Worm (Caenorhabditis elegans) whole organism, early embryonic: ENCODE data around the gene erg-28.

ENCODE experiments used
- ama-1 ChIP-seq: fragments of 150-350 bp; optimal IDR thresholded peaks from 2 replicates; lab custom pipeline; 2014
- ceh-13 ChIP-seq: fragments of 200-800 bp; sonication (Bioruptor generic); optimal IDR thresholded peaks from 2 replicates; lab custom pipeline; 2018; ENCODE audit warnings: mild to moderate bottlenecking, missing genetic modification characterization, missing compliant biosample characterization
- pes-1 ChIP-seq: fragments of 200-800 bp; sonication (Bioruptor generic); IDR thresholded peaks from 2 replicates; pipeline ENCODE4 v1.3.6; 2022; ENCODE audit warnings: missing genetic modification reagents, missing genetic modification characterization, missing compliant biosample characterization
- tbx-37 ChIP-seq: fragments of 200-800 bp; sonication (Bioruptor generic); conservative IDR thresholded peaks from 2 replicates; pipeline ENCODE4 v1.3.6; 2022; ENCODE audit warnings: missing genetic modification reagents, missing genetic modification characterization, missing compliant biosample characterization

DNA sequence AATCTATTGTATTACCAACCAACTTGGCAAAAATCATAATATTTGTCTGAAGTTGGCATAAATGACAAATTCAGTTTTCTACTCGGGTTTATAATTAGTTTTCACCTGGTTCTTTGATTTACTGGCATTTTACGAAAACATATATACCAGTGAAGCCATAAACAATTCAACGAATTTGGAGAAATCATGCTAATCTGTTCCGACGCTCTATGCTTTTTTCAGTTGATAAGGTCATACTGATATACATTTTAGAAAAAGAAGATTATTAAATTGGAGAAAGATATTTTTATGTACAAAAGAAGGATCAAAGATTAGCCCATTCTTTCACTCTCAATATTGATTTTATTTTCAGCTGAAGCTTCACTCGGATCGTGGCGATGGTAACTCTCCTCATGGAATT lies 20.4 kb upstream of the erg-28 start:
- TF ChIP-seq pes-1 (GFP tag; lab: Robert Waterston, UW) (no peak), ama-1 (lab: Kevin White, UChicago) (no peak), tbx-37 (GFP tag; lab: Robert Waterston, UW) (no peak), ceh-13 (GFP tag; lab: Kevin White, UChicago) (no peak)
